Fruit fly (Drosophila melanogaster) whole organism, prepupa: ENCODE results near the gene rasp.

Experiments
- Blimp-1 ChIP-seq: fragments of 200-800 bp; sonication (Bioruptor generic); optimal IDR thresholded peaks from 3 replicates; lab custom pipeline; 2017; ENCODE audit warnings: missing biosample characterization, missing genetic modification characterization, mild to moderate bottlenecking, moderate library complexity, missing genetic modification reagents
- CG10631 ChIP-seq: fragments of 200-800 bp; sonication (Bioruptor generic); optimal IDR thresholded peaks from 2 replicates; lab custom pipeline; 2016; ENCODE audit warnings: missing biosample characterization, missing genetic modification characterization
- CG10669 ChIP-seq: fragments of 200-800 bp; sonication (Bioruptor generic); optimal IDR thresholded peaks from 3 replicates; lab custom pipeline; 2018; ENCODE audit warnings: missing biosample characterization, mild to moderate bottlenecking, missing genetic modification characterization, moderate library complexity
- CG11902 ChIP-seq: fragments of 200-800 bp; sonication (Bioruptor generic); optimal IDR thresholded peaks from 3 replicates; lab custom pipeline; 2016; ENCODE audit warnings: missing biosample characterization, missing genetic modification characterization
- CG15336 ChIP-seq: fragments of 200-800 bp; sonication (Bioruptor generic); IDR thresholded peaks from 2 replicates; pipeline ENCODE4 v1.3.6; 2022; ENCODE audit warnings: missing biosample characterization, missing genetic modification characterization
- CG1621 ChIP-seq: fragments of 200-800 bp; sonication (Bioruptor generic); optimal IDR thresholded peaks from 3 replicates; lab custom pipeline; 2018; ENCODE audit warnings: missing biosample characterization, mild to moderate bottlenecking, missing genetic modification characterization
- CG16779 ChIP-seq: fragments of 200-800 bp; sonication (Bioruptor generic); optimal IDR thresholded peaks from 3 replicates; lab custom pipeline; 2017; ENCODE audit warnings: missing biosample characterization, mild to moderate bottlenecking, missing genetic modification characterization
- CG3032 ChIP-seq: fragments of 200-800 bp; optimal IDR thresholded peaks from 2 replicates; lab custom pipeline; 2019; ENCODE audit warnings: missing biosample characterization, mild to moderate bottlenecking, missing genetic modification characterization, moderate library complexity
- CG31627 ChIP-seq: fragments of 200-800 bp; sonication (Bioruptor generic); optimal IDR thresholded peaks from 3 replicates; lab custom pipeline; 2016; ENCODE audit warnings: missing biosample characterization, missing genetic modification characterization
- CG34406 ChIP-seq: fragments of 200-800 bp; sonication (Bioruptor generic); optimal IDR thresholded peaks from 3 replicates; lab custom pipeline; 2016; ENCODE audit warnings: missing biosample characterization, missing genetic modification characterization
- CG6276 ChIP-seq: fragments of 200-800 bp; sonication (Bioruptor generic); optimal IDR thresholded peaks from 2 replicates; lab custom pipeline; 2017; ENCODE audit warnings: missing biosample characterization, mild to moderate bottlenecking, missing genetic modification characterization
- CG6792 ChIP-seq: fragments of 200-800 bp; sonication (Bioruptor generic); optimal IDR thresholded peaks from 3 replicates; lab custom pipeline; 2016; ENCODE audit warnings: missing biosample characterization, missing genetic modification characterization
- CG6854 ChIP-seq: fragments of 200-800 bp; sonication (Bioruptor generic); optimal IDR thresholded peaks from 2 replicates; lab custom pipeline; 2017; ENCODE audit warnings: missing biosample characterization, mild to moderate bottlenecking, missing genetic modification characterization
- CG7368 ChIP-seq: fragments of 200-800 bp; sonication (Bioruptor generic); optimal IDR thresholded peaks from 3 replicates; lab custom pipeline; 2016; ENCODE audit warnings: missing biosample characterization, missing genetic modification characterization
- CG8319 ChIP-seq: fragments of 200-800 bp; sonication (Bioruptor generic); optimal IDR thresholded peaks from 3 replicates; lab custom pipeline; 2016; ENCODE audit warnings: missing biosample characterization, missing genetic modification characterization
- CG8632 ChIP-seq: fragments of 200-800 bp; sonication (Bioruptor generic); optimal IDR thresholded peaks from 3 replicates; lab custom pipeline; 2016; ENCODE audit warnings: missing biosample characterization, missing genetic modification characterization
- CG9139 ChIP-seq: fragments of 200-800 bp; sonication (Bioruptor generic); optimal IDR thresholded peaks from 3 replicates; lab custom pipeline; 2017; ENCODE audit warnings: missing biosample characterization, mild to moderate bottlenecking, missing genetic modification characterization
- Eip75B ChIP-seq: fragments of 200-800 bp; sonication (Bioruptor generic); optimal IDR thresholded peaks from 3 replicates; lab custom pipeline; 2016; ENCODE audit warnings: missing biosample characterization, missing genetic modification characterization
- Eip93F ChIP-seq: fragments of 200-800 bp; sonication (Bioruptor generic); optimal IDR thresholded peaks from 2 replicates; lab custom pipeline; 2016; ENCODE audit warnings: missing biosample characterization, mild to moderate bottlenecking, missing genetic modification characterization
- Ets21C ChIP-seq: fragments of 200-800 bp; sonication (Bioruptor generic); optimal IDR thresholded peaks from 3 replicates; lab custom pipeline; 2016; ENCODE audit warnings: missing biosample characterization, missing genetic modification characterization
- Ets96B ChIP-seq: fragments of 200-800 bp; optimal IDR thresholded peaks from 2 replicates; lab custom pipeline; 2019; ENCODE audit warnings: missing biosample characterization, mild to moderate bottlenecking, missing genetic modification characterization, moderate library complexity
- Hr38 ChIP-seq: sonication (Bioruptor generic); optimal IDR thresholded peaks from 2 replicates; lab custom pipeline; 2016; ENCODE audit warnings: missing biosample characterization, missing genetic modification characterization
- Hr39 ChIP-seq: fragments of 200-800 bp; sonication (Bioruptor generic); optimal IDR thresholded peaks from 2 replicates; lab custom pipeline; 2016; ENCODE audit warnings: missing biosample characterization, missing genetic modification characterization
- Hr4 ChIP-seq: fragments of 200-800 bp; sonication (Bioruptor generic); optimal IDR thresholded peaks from 3 replicates; lab custom pipeline; 2016; ENCODE audit warnings: missing biosample characterization, missing genetic modification characterization
- Lpt ChIP-seq: fragments of 200-800 bp; sonication (Bioruptor generic); optimal IDR thresholded peaks from 3 replicates; lab custom pipeline; 2016; ENCODE audit warnings: missing biosample characterization, missing genetic modification characterization
- Smox ChIP-seq: fragments of 200-800 bp; sonication (Bioruptor generic); optimal IDR thresholded peaks from 3 replicates; lab custom pipeline; 2016; ENCODE audit warnings: missing biosample characterization, missing genetic modification characterization
- Sox102F ChIP-seq: fragments of 200-800 bp; sonication (Bioruptor generic); optimal IDR thresholded peaks from 2 replicates; lab custom pipeline; 2016; ENCODE audit warnings: missing biosample characterization, mild to moderate bottlenecking, missing genetic modification characterization
- Sox14 ChIP-seq: fragments of 200-800 bp; sonication (Bioruptor generic); optimal IDR thresholded peaks from 3 replicates; lab custom pipeline; 2016; ENCODE audit warnings: missing biosample characterization, missing genetic modification characterization
- Sox15 ChIP-seq: fragments of 200-800 bp; sonication (Bioruptor generic); optimal IDR thresholded peaks from 3 replicates; lab custom pipeline; 2016; ENCODE audit warnings: missing biosample characterization, missing genetic modification characterization
- achi ChIP-seq: fragments of 200-800 bp; sonication (Bioruptor generic); optimal IDR thresholded peaks from 3 replicates; lab custom pipeline; 2016; ENCODE audit warnings: missing biosample characterization, missing genetic modification characterization
- acj6 ChIP-seq: fragments of 200-800 bp; sonication (Bioruptor generic); optimal IDR thresholded peaks from 3 replicates; lab custom pipeline; 2016; ENCODE audit warnings: missing biosample characterization, missing genetic modification characterization
- cyc ChIP-seq: fragments of 200-800 bp; sonication (Bioruptor generic); optimal IDR thresholded peaks from 3 replicates; lab custom pipeline; 2016; ENCODE audit warnings: missing biosample characterization, missing genetic modification characterization
- dac ChIP-seq: fragments of 200-800 bp; sonication (Bioruptor generic); optimal IDR thresholded peaks from 2 replicates; lab custom pipeline; 2017; ENCODE audit warnings: missing biosample characterization, mild to moderate bottlenecking, missing genetic modification characterization
- dsx ChIP-seq: fragments of 200-800 bp; optimal IDR thresholded peaks from 3 replicates; lab custom pipeline; 2019; ENCODE audit warnings: missing biosample characterization, mild to moderate bottlenecking, missing genetic modification characterization, moderate library complexity; ENCODE audit not compliant: poor library complexity, severe bottlenecking
- eg ChIP-seq: fragments of 200-800 bp; sonication (Bioruptor generic); IDR thresholded peaks from 3 replicates; pipeline ENCODE4 v1.3.6; 2022; ENCODE audit warnings: missing biosample characterization, missing genetic modification characterization
- esn ChIP-seq: fragments of 200-800 bp; sonication (Bioruptor generic); optimal IDR thresholded peaks from 2 replicates; lab custom pipeline; 2016; ENCODE audit warnings: missing biosample characterization, mild to moderate bottlenecking, missing genetic modification characterization, moderate library complexity
- fd59A ChIP-seq: fragments of 200-800 bp; sonication (Bioruptor generic); optimal IDR thresholded peaks from 2 replicates; lab custom pipeline; 2017; ENCODE audit warnings: missing biosample characterization, mild to moderate bottlenecking, missing genetic modification characterization, missing genetic modification reagents
- lz ChIP-seq: fragments of 200-800 bp; sonication (Bioruptor generic); optimal IDR thresholded peaks from 3 replicates; lab custom pipeline; 2016; ENCODE audit warnings: missing biosample characterization, missing genetic modification characterization
- net ChIP-seq: fragments of 200-800 bp; sonication (Bioruptor generic); optimal IDR thresholded peaks from 3 replicates; lab custom pipeline; 2016; ENCODE audit warnings: missing biosample characterization, missing genetic modification characterization
- ss ChIP-seq, 2 experiments: fragments of 200-800 bp; sonication (Bioruptor generic); optimal IDR thresholded peaks; 2 replicates in 1 of 2; 3 replicates in 1 of 2; lab custom pipeline; 2017 to 2018; ENCODE audit warnings: mild to moderate bottlenecking in 2 of 2, missing biosample characterization in 2 of 2, missing genetic modification characterization in 2 of 2, moderate library complexity in 1 of 2
- svp ChIP-seq: fragments of 200-800 bp; sonication (Bioruptor generic); peaks from one replicate; lab custom pipeline; 2016; ENCODE audit warnings: missing biosample characterization, missing genetic modification characterization
- topi ChIP-seq: fragments of 200-800 bp; sonication (Bioruptor generic); optimal IDR thresholded peaks from 3 replicates; lab custom pipeline; 2016; ENCODE audit warnings: missing biosample characterization, missing genetic modification characterization
- vri ChIP-seq: fragments of 200-800 bp; sonication (Bioruptor generic); optimal IDR thresholded peaks from 3 replicates; lab custom pipeline; 2016; ENCODE audit warnings: missing biosample characterization, mild to moderate bottlenecking, missing genetic modification characterization

Gene rasp

dm6 chr3L:3124519-3124918, 37.5 kb upstream of the rasp start:
- TF ChIP-seq achi (GFP tag; lab: Kevin White, UChicago) (peak; percentile 7), cyc (GFP tag; lab: Kevin White, UChicago) (peak; percentile 17), CG6276 (GFP tag; lab: Kevin White, UChicago) (no peak), CG31627 (GFP tag; lab: Kevin White, UChicago) (peak; percentile 12), Eip93F (GFP tag; lab: Kevin White, UChicago) (peak; percentile 18), Smox (GFP tag; lab: Kevin White, UChicago) (peak; percentile 4), lz (GFP tag; lab: Kevin White, UChicago) (no peak), Sox14 (GFP tag; lab: Kevin White, UChicago) (peak; percentile 29), esn (GFP tag; lab: Kevin White, UChicago) (peak; percentile 23)

dm6 chr3L:3124939-3125648, 36.9 kb upstream of the rasp start:
- no peak for TF ChIP-seq Sox14 (GFP tag; lab: Kevin White, UChicago)
- no peak for TF ChIP-seq dac (GFP tag; lab: Kevin White, UChicago)
- TF ChIP-seq CG7368 (GFP tag; lab: Kevin White, UChicago) = no peak
- TF ChIP-seq fd59A = no peak
- peak in 1 of 2 experiments; percentile 50 for TF ChIP-seq ss (GFP tag; optimal IDR thresholded peaks at IDR 0.05; lab: Kevin White, UChicago)
- TF ChIP-seq CG10631 (GFP tag; lab: Kevin White, UChicago) = no peak
- no peak for TF ChIP-seq Sox15 (GFP tag; lab: Kevin White, UChicago)
- no peak for TF ChIP-seq CG6854 (GFP tag; lab: Kevin White, UChicago)
- no peak for TF ChIP-seq achi (GFP tag; lab: Kevin White, UChicago)
- peak; percentile 95 for TF ChIP-seq svp (GFP tag; lab: Kevin White, UChicago)
- peak; percentile 98 for TF ChIP-seq dsx
- peak; percentile 15 for TF ChIP-seq net
- TF ChIP-seq Ets96B = no peak
- TF ChIP-seq Eip75B (GFP tag; lab: Kevin White, UChicago) = peak; percentile 5
- no peak for TF ChIP-seq CG16779 (tag; lab: Kevin White, UChicago)
- TF ChIP-seq vri (GFP tag; lab: Kevin White, UChicago) = no peak

- TF ChIP-seq CG8632 (peak; percentile 21), topi (GFP tag; lab: Kevin White, UChicago) (no peak), cyc (GFP tag; lab: Kevin White, UChicago) (no peak), achi (GFP tag; lab: Kevin White, UChicago) (no peak), Sox15 (GFP tag; lab: Kevin White, UChicago) (peak; percentile 1), esn (GFP tag; lab: Kevin White, UChicago) (peak; percentile 45), Smox (GFP tag; lab: Kevin White, UChicago) (peak; percentile 17), net (no peak), Sox102F (peak; percentile 48), CG10631 (GFP tag; lab: Kevin White, UChicago) (peak; percentile 6), CG1621 (tag; lab: Kevin White, UChicago) (no peak), CG9139 (GFP tag; lab: Kevin White, UChicago) (no peak), Ets96B (no peak), CG34406 (GFP tag; lab: Kevin White, UChicago) (peak; percentile 25), CG15336 (GFP tag; lab: Robert Waterston, UW) (no peak; the same call in 1 of the 2 replicates), acj6 (GFP tag; lab: Kevin White, UChicago) (peak; percentile 50), CG3032 (tag; lab: Kevin White, UChicago) (no peak), Ets21C (GFP tag; lab: Kevin White, UChicago) (no peak), CG11902 (GFP tag; lab: Kevin White, UChicago) (no peak), CG8319 (GFP tag; lab: Kevin White, UChicago) (no peak), CG6276 (GFP tag; lab: Kevin White, UChicago) (no peak), Blimp-1 (GFP tag; lab: Kevin White, UChicago) (no peak), CG6792 (no peak), Lpt (GFP tag; lab: Kevin White, UChicago) (peak; percentile 22), Hr39 (GFP tag; lab: Kevin White, UChicago) (peak; percentile 19), svp (GFP tag; lab: Kevin White, UChicago) (no peak), Hr38 (GFP tag; lab: Kevin White, UChicago) (no peak), CG6854 (GFP tag; lab: Kevin White, UChicago) (no peak), fd59A (no peak), dsx (peak; percentile 60), Hr4 (GFP tag; lab: Kevin White, UChicago) (no peak), Eip75B (GFP tag; lab: Kevin White, UChicago) (no peak), CG16779 (tag; lab: Kevin White, UChicago) (no peak), eg (GFP tag; lab: Robert Waterston, UW) (no peak), CG10669 (no peak), Eip93F (GFP tag; lab: Kevin White, UChicago) (no peak), Sox14 (GFP tag; lab: Kevin White, UChicago) (peak; percentile 55), vri (GFP tag; lab: Kevin White, UChicago) (peak; percentile 28)
These were observed 36.3 kb upstream of the rasp start for dm6 chr3L:3125649-3126130.
